2 fruit fly cellular contexts compared by ENCODE assay signal in genomic region chr2L:5415382-5415781, dm6.
TF ChIP-seq lines count a peak whose summit lies in the region.

No protein-coding gene starts in this region.

- TF ChIP-seq CTCF in whole organism, embryonic (GFP tag; optimal IDR thresholded peaks at IDR 0.05; lab: Kevin White, UChicago) = no peak

TF ChIP-seq in whole organism, embryonic, 481 proteins besides CTCF, POLR2A, EP300 and RAD21:
- TF ChIP-seq CG7928 (GFP tag; optimal IDR thresholded peaks at IDR 0.05; lab: Kevin White, UChicago) (no peak), trh (GFP tag; optimal IDR thresholded peaks at IDR 0.05; lab: Kevin White, UChicago) (no peak), slbo (GFP tag; IDR thresholded peaks at IDR 0.05; lab: Robert Waterston, UW) (0 out of 2 replicates have a peak, but pooled peaks have one; percentile 25), lmd (GFP tag; IDR thresholded peaks at IDR 0.05; lab: Robert Waterston, UW) (0 out of 2 replicates have a peak, but pooled peaks have one; percentile 14), CG11456 (GFP tag; IDR thresholded peaks at IDR 0.05; lab: Robert Waterston, UW) (0 out of 3 replicates have a peak, but pooled peaks have one; percentile 24), Dref (GFP tag; IDR thresholded peaks at IDR 0.05; lab: Robert Waterston, UW) (0 out of 2 replicates have a peak, but pooled peaks have one; percentile 7), Hr39 (optimal IDR thresholded peaks at IDR 0.05; lab: Kevin White, UChicago) (peak; percentile 85), CG4404 (GFP tag; IDR thresholded peaks at IDR 0.05; lab: Robert Waterston, UW) (0 out of 2 replicates have a peak, but pooled peaks have one; percentile 23), ro (GFP tag; IDR thresholded peaks at IDR 0.05; lab: Robert Waterston, UW) (0 out of 2 replicates have a peak, but pooled peaks have one; percentile 8), sisA (GFP tag; IDR thresholded peaks at IDR 0.05; lab: Robert Waterston, UW) (0 out of 2 replicates have a peak, but pooled peaks have one; percentile 18), H15 (GFP tag; IDR thresholded peaks at IDR 0.05; lab: Robert Waterston, UW) (peak; percentile 54; the same call in 1 of the 3 replicates), phol (tag; optimal IDR thresholded peaks at IDR 0.05; lab: Kevin White, UChicago) (no peak)

TF ChIP-seq in whole organism, wandering third instar larva, 38 proteins besides CTCF, POLR2A, EP300 and RAD21:
- no peak for TF ChIP-seq tai (GFP tag; optimal IDR thresholded peaks at IDR 0.05; lab: Kevin White, UChicago)
- no peak for TF ChIP-seq sv (GFP tag; optimal IDR thresholded peaks at IDR 0.05; lab: Kevin White, UChicago)
- no peak for TF ChIP-seq dsf (GFP tag; optimal IDR thresholded peaks at IDR 0.05; lab: Kevin White, UChicago; ENCODE audit: borderline replicate concordance)
- no peak for TF ChIP-seq CrebA (GFP tag; optimal IDR thresholded peaks at IDR 0.05; lab: Kevin White, UChicago; ENCODE audit: borderline replicate concordance)
- TF ChIP-seq Dfd (GFP tag; optimal IDR thresholded peaks at IDR 0.05; lab: Kevin White, UChicago) = peak; percentile 90
- TF ChIP-seq foxo (GFP tag; optimal IDR thresholded peaks at IDR 0.05; lab: Kevin White, UChicago) = no peak
TF ChIP-seq in whole organism, wandering third instar larva: peak in this region for 1.

Comparison
In these comparisons a context has a peak if more than half of its experiments do, and no peak if none do; other contexts are left out.
1. Of the 10 proteins assayed by ChIP-seq in both whole organism, embryonic and whole organism, wandering third instar larva: peak only in whole organism, embryonic: none; only in whole organism, wandering third instar larva: Dfd; in both: none; in neither: 9.